Fruit fly (Drosophila melanogaster) whole organism, embryonic: ENCODE data around the gene Vajk1.

Source experiments
- ATbp ChIP-seq: fragments of 200-800 bp; sonication (Bioruptor generic); optimal IDR thresholded peaks from 2 replicates; lab custom pipeline; 2017; ENCODE audit warnings: missing biosample characterization, mild to moderate bottlenecking, missing genetic modification characterization, missing genetic modification reagents
- Bdp1 ChIP-seq: fragments of 200-800 bp; sonication (Bioruptor generic); optimal IDR thresholded peaks from 3 replicates; lab custom pipeline; 2016; ENCODE audit warnings: missing biosample characterization, missing genetic modification characterization
- BtbVII ChIP-seq: fragments of 200-800 bp; sonication (Bioruptor generic); optimal IDR thresholded peaks from 3 replicates; lab custom pipeline; 2017; ENCODE audit warnings: missing biosample characterization, mild to moderate bottlenecking, missing genetic modification characterization
- CG10147 ChIP-seq: fragments of 200-800 bp; sonication (Bioruptor generic); optimal IDR thresholded peaks from 2 replicates; lab custom pipeline; 2019; ENCODE audit warnings: missing biosample characterization, mild to moderate bottlenecking, missing genetic modification characterization, moderate library complexity
- CG12659 ChIP-seq: fragments of 200-800 bp; sonication (Bioruptor generic); optimal IDR thresholded peaks from 3 replicates; lab custom pipeline; 2017; ENCODE audit warnings: mild to moderate bottlenecking, missing biosample characterization, missing genetic modification reagents, missing genetic modification characterization
- CG13775 ChIP-seq: fragments of 200-800 bp; sonication (Bioruptor generic); optimal IDR thresholded peaks from 3 replicates; lab custom pipeline; 2017; ENCODE audit warnings: missing biosample characterization, mild to moderate bottlenecking, missing genetic modification characterization
- CG13894 ChIP-seq: fragments of 200-800 bp; sonication (Bioruptor generic); optimal IDR thresholded peaks from 3 replicates; lab custom pipeline; 2018; ENCODE audit warnings: missing biosample characterization, mild to moderate bottlenecking, missing genetic modification characterization, moderate library complexity
- CG15011 ChIP-seq: fragments of 200-800 bp; sonication (Bioruptor generic); optimal IDR thresholded peaks from 3 replicates; lab custom pipeline; 2018; ENCODE audit warnings: missing biosample characterization, mild to moderate bottlenecking, missing genetic modification characterization
- CG17829 ChIP-seq: fragments of 200-800 bp; optimal IDR thresholded peaks from 2 replicates; lab custom pipeline; 2019; ENCODE audit warnings: missing biosample characterization, mild to moderate bottlenecking, missing genetic modification characterization, moderate library complexity
- CG1792 ChIP-seq: fragments of 200-800 bp; sonication (Bioruptor generic); optimal IDR thresholded peaks from 2 replicates; lab custom pipeline; 2016; ENCODE audit warnings: missing biosample characterization, missing genetic modification characterization
- CG18476 ChIP-seq: fragments of 200-800 bp; sonication (Bioruptor generic); optimal IDR thresholded peaks from 2 replicates; lab custom pipeline; 2016; ENCODE audit warnings: missing biosample characterization, mild to moderate bottlenecking, missing genetic modification characterization
- CG18599 ChIP-seq: fragments of 200-800 bp; sonication (Bioruptor generic); optimal IDR thresholded peaks from 3 replicates; lab custom pipeline; 2017; ENCODE audit warnings: missing biosample characterization, missing genetic modification characterization, mild to moderate bottlenecking, moderate library complexity, missing genetic modification reagents
- CG18619 ChIP-seq: fragments of 200-800 bp; sonication (Bioruptor generic); optimal IDR thresholded peaks from 3 replicates; lab custom pipeline; 2017; ENCODE audit warnings: missing biosample characterization, mild to moderate bottlenecking, missing genetic modification characterization
- CG2129 ChIP-seq: fragments of 200-800 bp; sonication (Bioruptor generic); IDR thresholded peaks from 2 replicates; pipeline ENCODE4 v1.3.6; 2022; ENCODE audit warnings: missing biosample characterization, missing genetic modification characterization; ENCODE audit not compliant: partially characterized antibody
- CG30431 ChIP-seq: fragments of 200-800 bp; sonication (Bioruptor generic); optimal IDR thresholded peaks from 2 replicates; lab custom pipeline; 2017; ENCODE audit warnings: missing biosample characterization, missing genetic modification characterization
- CG34422 ChIP-seq: fragments of 200-800 bp; sonication (Bioruptor generic); IDR thresholded peaks from 3 replicates; pipeline ENCODE4 v1.3.6; 2022; ENCODE audit warnings: missing biosample characterization, missing genetic modification characterization
- CG4404 ChIP-seq: fragments of 200-800 bp; sonication (Bioruptor generic); IDR thresholded peaks from 2 replicates; pipeline ENCODE4 v1.3.6; 2022; ENCODE audit warnings: missing biosample characterization, missing genetic modification characterization
- CG5180 ChIP-seq: fragments of 200-800 bp; sonication (Bioruptor generic); optimal IDR thresholded peaks from 3 replicates; lab custom pipeline; 2017; ENCODE audit warnings: missing biosample characterization, missing genetic modification characterization, mild to moderate bottlenecking, moderate library complexity, missing genetic modification reagents
- CG9727 ChIP-seq: fragments of 200-800 bp; sonication (Bioruptor generic); optimal IDR thresholded peaks from 3 replicates; lab custom pipeline; 2017; ENCODE audit warnings: missing biosample characterization, mild to moderate bottlenecking, missing genetic modification characterization
- CG9932 ChIP-seq: fragments of 200-800 bp; sonication (Bioruptor generic); IDR thresholded peaks from 2 replicates; pipeline ENCODE4 v1.3.6; 2022; ENCODE audit warnings: missing biosample characterization, missing genetic modification characterization
- CoRest ChIP-seq: fragments of 200-800 bp; sonication (Bioruptor generic); optimal IDR thresholded peaks from 3 replicates; lab custom pipeline; 2018; ENCODE audit warnings: missing biosample characterization, mild to moderate bottlenecking, missing genetic modification characterization, moderate library complexity
- Dad ChIP-seq: fragments of 200-800 bp; sonication (Bioruptor generic); optimal IDR thresholded peaks from 3 replicates; lab custom pipeline; 2016; ENCODE audit warnings: missing biosample characterization, missing genetic modification characterization
- Drgx ChIP-seq: fragments of 200-800 bp; sonication (Bioruptor generic); IDR thresholded peaks from 2 replicates; pipeline ENCODE4 v1.3.6; 2022; ENCODE audit warnings: missing biosample characterization, missing genetic modification characterization
- Eip74EF ChIP-seq, 2 experiments: fragments of 200-800 bp in 1 of 2; fragments of >200 bp in 1 of 2; sonication (Bioruptor generic) in 1 of 2; optimal IDR thresholded peaks; 2 replicates each; lab custom pipeline; 2017 to 2019; ENCODE audit warnings: missing biosample characterization in 2 of 2, missing genetic modification characterization in 2 of 2, mild to moderate bottlenecking in 1 of 2, moderate library complexity in 1 of 2
- Gug ChIP-seq: fragments of 200-800 bp; sonication (Bioruptor generic); IDR thresholded peaks from 4 replicates; pipeline ENCODE4 v1.3.6; 2022; ENCODE audit warnings: missing biosample characterization, missing genetic modification characterization
- HLH4C ChIP-seq: fragments of 200-800 bp; sonication (Bioruptor generic); IDR thresholded peaks from 3 replicates; pipeline ENCODE4 v1.3.6; 2022; ENCODE audit warnings: missing biosample characterization, missing genetic modification characterization; ENCODE audit not compliant: partially characterized antibody
- Hr3 ChIP-seq: fragments of 200-800 bp; sonication (Bioruptor generic); optimal IDR thresholded peaks from 3 replicates; lab custom pipeline; 2016; ENCODE audit warnings: missing biosample characterization, missing genetic modification characterization
- MBD-R2 ChIP-seq: fragments of 200-800 bp; sonication (Bioruptor generic); IDR thresholded peaks from 2 replicates; pipeline ENCODE4 v1.3.6; 2022; ENCODE audit warnings: missing biosample characterization, missing genetic modification characterization
- Med ChIP-seq: fragments of 200-800 bp; sonication (Bioruptor generic); peaks from one replicate; lab custom pipeline; 2016; ENCODE audit warnings: missing biosample characterization, missing genetic modification characterization, mild to moderate bottlenecking, inconsistent platforms, moderate library complexity
- Scr ChIP-seq: fragments of 200-800 bp; sonication (Bioruptor generic); IDR thresholded peaks from 2 replicates; pipeline ENCODE4 v1.3.6; 2022; ENCODE audit warnings: missing biosample characterization, missing genetic modification characterization; ENCODE audit not compliant: partially characterized antibody
- Side ChIP-seq: fragments of 200-800 bp; sonication (Bioruptor generic); optimal IDR thresholded peaks from 2 replicates; lab custom pipeline; 2016; ENCODE audit warnings: missing biosample characterization, missing genetic modification characterization
- Ssrp ChIP-seq: fragments of 200-800 bp; sonication (Bioruptor generic); optimal IDR thresholded peaks from 2 replicates; lab custom pipeline; 2018; ENCODE audit warnings: missing biosample characterization, mild to moderate bottlenecking, missing genetic modification characterization, moderate library complexity
- Taf1 ChIP-seq: fragments of 200-800 bp; sonication (Bioruptor generic); IDR thresholded peaks from 2 replicates; pipeline ENCODE4 v1.3.6; 2022; ENCODE audit warnings: missing biosample characterization, missing genetic modification characterization
- al ChIP-seq: fragments of 200-800 bp; sonication (Bioruptor generic); IDR thresholded peaks from 2 replicates; pipeline ENCODE4 v1.3.6; 2022; ENCODE audit warnings: missing biosample characterization, missing genetic modification characterization
- ato ChIP-seq: fragments of 200-800 bp; sonication (Bioruptor generic); IDR thresholded peaks from 2 replicates; pipeline ENCODE4 v1.3.6; 2022; ENCODE audit warnings: missing biosample characterization, missing genetic modification characterization; ENCODE audit not compliant: partially characterized antibody
- bab2 ChIP-seq: fragments of 200-800 bp; sonication (Bioruptor generic); optimal IDR thresholded peaks from 2 replicates; lab custom pipeline; 2016; ENCODE audit warnings: missing biosample characterization, missing genetic modification characterization
- grau ChIP-seq: fragments of 200-800 bp; optimal IDR thresholded peaks from 3 replicates; lab custom pipeline; 2019; ENCODE audit warnings: missing biosample characterization, mild to moderate bottlenecking, missing genetic modification characterization, moderate library complexity
- gsb-n ChIP-seq: fragments of 200-800 bp; sonication (Bioruptor generic); optimal IDR thresholded peaks from 3 replicates; lab custom pipeline; 2018; ENCODE audit warnings: missing biosample characterization, mild to moderate bottlenecking, missing genetic modification characterization
- knrl ChIP-seq: fragments of 200-800 bp; sonication (Bioruptor generic); IDR thresholded peaks from 3 replicates; pipeline ENCODE4 v1.3.6; 2022; ENCODE audit warnings: missing biosample characterization, missing genetic modification characterization; ENCODE audit not compliant: partially characterized antibody
- lola ChIP-seq, 3 experiments: fragments of >200 bp in 2 of 3; fragments of 200-800 bp in 1 of 3; sonication (Bioruptor generic) in 1 of 3; optimal IDR thresholded peaks; 2 replicates each; lab custom pipeline; 2017 to 2019; ENCODE audit warnings: missing biosample characterization in 3 of 3, missing genetic modification characterization in 3 of 3, mild to moderate bottlenecking in 1 of 3, moderate library complexity in 1 of 3
- pho ChIP-seq: fragments of 200-800 bp; sonication (Bioruptor generic); optimal IDR thresholded peaks from 2 replicates; lab custom pipeline; 2016; ENCODE audit warnings: missing biosample characterization, missing genetic modification characterization
- rib ChIP-seq: fragments of 200-800 bp; sonication (Bioruptor generic); IDR thresholded peaks from 2 replicates; pipeline ENCODE4 v1.3.6; 2022; ENCODE audit warnings: missing biosample characterization, missing genetic modification characterization
- sd ChIP-seq: fragments of 200-800 bp; sonication (Bioruptor generic); optimal IDR thresholded peaks from 3 replicates; lab custom pipeline; 2018; ENCODE audit warnings: missing biosample characterization, mild to moderate bottlenecking, missing genetic modification characterization, moderate library complexity
- sug ChIP-seq: fragments of 200-800 bp; optimal IDR thresholded peaks from 2 replicates; lab custom pipeline; 2019; ENCODE audit warnings: missing biosample characterization, mild to moderate bottlenecking, missing genetic modification characterization, moderate library complexity
- unpg ChIP-seq: fragments of 200-800 bp; sonication (Bioruptor generic); optimal IDR thresholded peaks from 3 replicates; lab custom pipeline; 2018; ENCODE audit warnings: missing biosample characterization, mild to moderate bottlenecking, missing genetic modification characterization, moderate library complexity
- vvl ChIP-seq: fragments of 200-800 bp; sonication (Bioruptor generic); IDR thresholded peaks from 2 replicates; pipeline ENCODE4 v1.3.6; 2022; ENCODE audit warnings: missing biosample characterization, missing genetic modification characterization
- zf30C ChIP-seq: fragments of 200-800 bp; sonication (Bioruptor generic); optimal IDR thresholded peaks from 3 replicates; lab custom pipeline; 2018; ENCODE audit warnings: missing biosample characterization, mild to moderate bottlenecking, missing genetic modification characterization

Vajk1 gene

dm6 chr2L:13905072-13905847 is 18.1 kb downstream of the Vajk1 start, which contains the start of gene Ance (continued):
- TF ChIP-seq HLH4C (GFP tag; lab: Robert Waterston, UW) (no peak), vvl (GFP tag; lab: Robert Waterston, UW) (peak; percentile 65), rib (GFP tag; lab: Robert Waterston, UW) (peak; percentile 34; the same call in 1 of the 2 replicates), Dad (GFP tag; lab: Kevin White, UChicago) (no peak), CG30431 (GFP tag; lab: Kevin White, UChicago) (peak; percentile 22), Eip74EF (GFP tag; optimal IDR thresholded peaks at IDR 0.05; lab: Kevin White, UChicago) (peak in 1 of 2 experiments; percentile 62), CG15011 (GFP tag; lab: Kevin White, UChicago) (peak; percentile 17), CG4404 (GFP tag; lab: Robert Waterston, UW) (peak; percentile 43; the same call in 1 of the 2 replicates), Ssrp (tag; lab: Kevin White, UChicago) (peak; percentile 9), sd (no peak), Gug (GFP tag; lab: Robert Waterston, UW) (peak; percentile 16; the same call in 1 of the 4 replicates), ato (no peak), CoRest (tag; lab: Kevin White, UChicago) (peak; percentile 55), Side (GFP tag; lab: Kevin White, UChicago) (no peak), grau (tag; lab: Kevin White, UChicago) (peak; percentile 71), CG13775 (GFP tag; lab: Kevin White, UChicago) (peak; percentile 48), CG9727 (GFP tag; lab: Kevin White, UChicago) (peak; percentile 60), MBD-R2 (GFP tag; lab: Robert Waterston, UW) (no peak), al (peak; percentile 57; the same call in 1 of the 2 replicates), CG18619 (peak; percentile 40), zf30C (GFP tag; lab: Kevin White, UChicago) (peak; percentile 89), knrl (GFP tag; lab: Robert Waterston, UW) (no peak), Drgx (GFP tag; lab: Robert Waterston, UW) (0 out of 2 replicates have a peak, but pooled peaks have one; percentile 27), CG9932 (GFP tag; lab: Robert Waterston, UW) (peak; percentile 69), pho (peak; percentile 7), CG10147 (peak; percentile 60), CG18599 (GFP tag; lab: Kevin White, UChicago) (peak; percentile 79), bab2 (GFP tag; lab: Kevin White, UChicago) (no peak), lola (GFP tag; optimal IDR thresholded peaks at IDR 0.05; lab: Kevin White, UChicago) (peak in 1 of 3 experiments; percentile 34), unpg (GFP tag; lab: Kevin White, UChicago) (peak; percentile 54), gsb-n (tag; lab: Kevin White, UChicago) (peak; percentile 43), CG18476 (GFP tag; lab: Kevin White, UChicago) (peak; percentile 32), BtbVII (peak; percentile 4), CG2129 (GFP tag; lab: Robert Waterston, UW) (no peak), Med (peak; percentile 83), CG5180 (GFP tag; lab: Kevin White, UChicago) (peak; percentile 26), CG34422 (GFP tag; lab: Robert Waterston, UW) (peak; percentile 27; the same call in 1 of the 3 replicates), CG1792 (no peak), Bdp1 (GFP tag; lab: Kevin White, UChicago) (no peak), CG13894 (tag; lab: Kevin White, UChicago) (peak; percentile 88), ATbp (GFP tag; lab: Kevin White, UChicago) (no peak), sug (tag; lab: Kevin White, UChicago) (peak; percentile 20), CG17829 (tag; lab: Kevin White, UChicago) (peak; percentile 36), CG12659 (GFP tag; lab: Kevin White, UChicago) (peak; percentile 61), Scr (GFP tag; lab: Robert Waterston, UW) (0 out of 2 replicates have a peak, but pooled peaks have one; percentile 7), Hr3 (GFP tag; lab: Kevin White, UChicago) (peak; percentile 23), Taf1 (peak; percentile 29; the same call in 1 of the 2 replicates)
